Worm (Caenorhabditis elegans) whole organism, L4/young adult: ENCODE results near the gene K09C6.2.

ENCODE experiments used
- dao-5 ChIP-seq: sonication (generic microtip); optimal IDR thresholded peaks from 2 replicates; lab custom pipeline; 2016; ENCODE audit warnings: missing genotype, missing genetic modification characterization, moderate library complexity, missing compliant biosample characterization
- him-1 ChIP-seq: sonication (generic microtip); optimal IDR thresholded peaks from 2 replicates; lab custom pipeline; 2016; ENCODE audit warnings: missing genotype, missing genetic modification reagents, missing genetic modification characterization, missing compliant biosample characterization

ce11 chrV:858841-859456 is 2.3 kb downstream of the K09C6.2 start:
- no peak for TF ChIP-seq dao-5 (tag; lab: Kevin White, UChicago)
- no peak for TF ChIP-seq him-1 (tag; lab: Kevin White, UChicago)
